Fruit fly (Drosophila melanogaster) whole organism, prepupa: ENCODE measurements around the gene wapl.
A peak's percentile ranks its signal among the peaks of the same experiment; 100 is the strongest.

Source experiments
- CG10631 ChIP-seq: fragments of 200-800 bp; sonication (Bioruptor generic); optimal IDR thresholded peaks from 2 replicates; lab custom pipeline; 2016; ENCODE audit warnings: missing biosample characterization, missing genetic modification characterization
- CG10669 ChIP-seq: fragments of 200-800 bp; sonication (Bioruptor generic); optimal IDR thresholded peaks from 3 replicates; lab custom pipeline; 2018; ENCODE audit warnings: missing biosample characterization, mild to moderate bottlenecking, missing genetic modification characterization, moderate library complexity
- CG11294 ChIP-seq: fragments of 200-800 bp; sonication (Bioruptor generic); IDR thresholded peaks from 2 replicates; pipeline ENCODE4 v1.3.6; 2022; ENCODE audit warnings: missing biosample characterization, missing genetic modification characterization
- CG11762 ChIP-seq: fragments of 200-800 bp; sonication (Bioruptor generic); optimal IDR thresholded peaks from 3 replicates; lab custom pipeline; 2016; ENCODE audit warnings: missing biosample characterization, missing genetic modification characterization; ENCODE audit not compliant: insufficient read depth
- CG15336 ChIP-seq: fragments of 200-800 bp; sonication (Bioruptor generic); IDR thresholded peaks from 2 replicates; pipeline ENCODE4 v1.3.6; 2022; ENCODE audit warnings: missing biosample characterization, missing genetic modification characterization
- CG1621 ChIP-seq: fragments of 200-800 bp; sonication (Bioruptor generic); optimal IDR thresholded peaks from 3 replicates; lab custom pipeline; 2018; ENCODE audit warnings: missing biosample characterization, mild to moderate bottlenecking, missing genetic modification characterization
- CG16779 ChIP-seq: fragments of 200-800 bp; sonication (Bioruptor generic); optimal IDR thresholded peaks from 3 replicates; lab custom pipeline; 2017; ENCODE audit warnings: missing biosample characterization, mild to moderate bottlenecking, missing genetic modification characterization
- CG3032 ChIP-seq: fragments of 200-800 bp; optimal IDR thresholded peaks from 2 replicates; lab custom pipeline; 2019; ENCODE audit warnings: missing biosample characterization, mild to moderate bottlenecking, missing genetic modification characterization, moderate library complexity
- CG34406 ChIP-seq: fragments of 200-800 bp; sonication (Bioruptor generic); optimal IDR thresholded peaks from 3 replicates; lab custom pipeline; 2016; ENCODE audit warnings: missing biosample characterization, missing genetic modification characterization
- CG4318 ChIP-seq: fragments of 200-800 bp; sonication (Bioruptor generic); optimal IDR thresholded peaks from 3 replicates; lab custom pipeline; 2017; ENCODE audit warnings: missing biosample characterization, mild to moderate bottlenecking, missing genetic modification characterization
- CG6792 ChIP-seq: fragments of 200-800 bp; sonication (Bioruptor generic); optimal IDR thresholded peaks from 3 replicates; lab custom pipeline; 2016; ENCODE audit warnings: missing biosample characterization, missing genetic modification characterization
- CG6808 ChIP-seq: fragments of 200-800 bp; sonication (Bioruptor generic); optimal IDR thresholded peaks from 3 replicates; lab custom pipeline; 2017; ENCODE audit warnings: missing biosample characterization, missing genetic modification characterization, mild to moderate bottlenecking, moderate library complexity, missing genetic modification reagents
- CG6854 ChIP-seq: fragments of 200-800 bp; sonication (Bioruptor generic); optimal IDR thresholded peaks from 2 replicates; lab custom pipeline; 2017; ENCODE audit warnings: missing biosample characterization, mild to moderate bottlenecking, missing genetic modification characterization
- CG7368 ChIP-seq: fragments of 200-800 bp; sonication (Bioruptor generic); optimal IDR thresholded peaks from 3 replicates; lab custom pipeline; 2016; ENCODE audit warnings: missing biosample characterization, missing genetic modification characterization
- CG8319 ChIP-seq: fragments of 200-800 bp; sonication (Bioruptor generic); optimal IDR thresholded peaks from 3 replicates; lab custom pipeline; 2016; ENCODE audit warnings: missing biosample characterization, missing genetic modification characterization
- CG9139 ChIP-seq: fragments of 200-800 bp; sonication (Bioruptor generic); optimal IDR thresholded peaks from 3 replicates; lab custom pipeline; 2017; ENCODE audit warnings: missing biosample characterization, mild to moderate bottlenecking, missing genetic modification characterization
- Eip75B ChIP-seq: fragments of 200-800 bp; sonication (Bioruptor generic); optimal IDR thresholded peaks from 3 replicates; lab custom pipeline; 2016; ENCODE audit warnings: missing biosample characterization, missing genetic modification characterization
- Eip93F ChIP-seq: fragments of 200-800 bp; sonication (Bioruptor generic); optimal IDR thresholded peaks from 2 replicates; lab custom pipeline; 2016; ENCODE audit warnings: missing biosample characterization, mild to moderate bottlenecking, missing genetic modification characterization
- Ets21C ChIP-seq: fragments of 200-800 bp; sonication (Bioruptor generic); optimal IDR thresholded peaks from 3 replicates; lab custom pipeline; 2016; ENCODE audit warnings: missing biosample characterization, missing genetic modification characterization
- Ets96B ChIP-seq: fragments of 200-800 bp; optimal IDR thresholded peaks from 2 replicates; lab custom pipeline; 2019; ENCODE audit warnings: missing biosample characterization, mild to moderate bottlenecking, missing genetic modification characterization, moderate library complexity
- Gug ChIP-seq: fragments of 200-800 bp; sonication (Bioruptor generic); IDR thresholded peaks from 2 replicates; pipeline ENCODE4 v1.3.6; 2022; ENCODE audit warnings: missing biosample characterization, missing genetic modification characterization
- Hr38 ChIP-seq: sonication (Bioruptor generic); optimal IDR thresholded peaks from 2 replicates; lab custom pipeline; 2016; ENCODE audit warnings: missing biosample characterization, missing genetic modification characterization
- Hr39 ChIP-seq: fragments of 200-800 bp; sonication (Bioruptor generic); optimal IDR thresholded peaks from 2 replicates; lab custom pipeline; 2016; ENCODE audit warnings: missing biosample characterization, missing genetic modification characterization
- Hr4 ChIP-seq: fragments of 200-800 bp; sonication (Bioruptor generic); optimal IDR thresholded peaks from 3 replicates; lab custom pipeline; 2016; ENCODE audit warnings: missing biosample characterization, missing genetic modification characterization
- Lpt ChIP-seq: fragments of 200-800 bp; sonication (Bioruptor generic); optimal IDR thresholded peaks from 3 replicates; lab custom pipeline; 2016; ENCODE audit warnings: missing biosample characterization, missing genetic modification characterization
- Sox15 ChIP-seq: fragments of 200-800 bp; sonication (Bioruptor generic); optimal IDR thresholded peaks from 3 replicates; lab custom pipeline; 2016; ENCODE audit warnings: missing biosample characterization, missing genetic modification characterization
- achi ChIP-seq: fragments of 200-800 bp; sonication (Bioruptor generic); optimal IDR thresholded peaks from 3 replicates; lab custom pipeline; 2016; ENCODE audit warnings: missing biosample characterization, missing genetic modification characterization
- acj6 ChIP-seq: fragments of 200-800 bp; sonication (Bioruptor generic); optimal IDR thresholded peaks from 3 replicates; lab custom pipeline; 2016; ENCODE audit warnings: missing biosample characterization, missing genetic modification characterization
- cyc ChIP-seq: fragments of 200-800 bp; sonication (Bioruptor generic); optimal IDR thresholded peaks from 3 replicates; lab custom pipeline; 2016; ENCODE audit warnings: missing biosample characterization, missing genetic modification characterization
- dac ChIP-seq: fragments of 200-800 bp; sonication (Bioruptor generic); optimal IDR thresholded peaks from 2 replicates; lab custom pipeline; 2017; ENCODE audit warnings: missing biosample characterization, mild to moderate bottlenecking, missing genetic modification characterization
- dsx ChIP-seq: fragments of 200-800 bp; optimal IDR thresholded peaks from 3 replicates; lab custom pipeline; 2019; ENCODE audit warnings: missing biosample characterization, mild to moderate bottlenecking, missing genetic modification characterization, moderate library complexity; ENCODE audit not compliant: poor library complexity, severe bottlenecking
- esn ChIP-seq: fragments of 200-800 bp; sonication (Bioruptor generic); optimal IDR thresholded peaks from 2 replicates; lab custom pipeline; 2016; ENCODE audit warnings: missing biosample characterization, mild to moderate bottlenecking, missing genetic modification characterization, moderate library complexity
- fd59A ChIP-seq: fragments of 200-800 bp; sonication (Bioruptor generic); optimal IDR thresholded peaks from 2 replicates; lab custom pipeline; 2017; ENCODE audit warnings: missing biosample characterization, mild to moderate bottlenecking, missing genetic modification characterization, missing genetic modification reagents
- fd85E ChIP-seq: fragments of 200-800 bp; sonication (Bioruptor generic); optimal IDR thresholded peaks from 3 replicates; lab custom pipeline; 2016; ENCODE audit warnings: missing biosample characterization, missing genetic modification characterization
- fkh ChIP-seq: fragments of 200-800 bp; sonication (Bioruptor generic); optimal IDR thresholded peaks from 3 replicates; lab custom pipeline; 2017; ENCODE audit warnings: missing biosample characterization, mild to moderate bottlenecking, missing genetic modification characterization, moderate library complexity
- lz ChIP-seq: fragments of 200-800 bp; sonication (Bioruptor generic); optimal IDR thresholded peaks from 3 replicates; lab custom pipeline; 2016; ENCODE audit warnings: missing biosample characterization, missing genetic modification characterization
- net ChIP-seq: fragments of 200-800 bp; sonication (Bioruptor generic); optimal IDR thresholded peaks from 3 replicates; lab custom pipeline; 2016; ENCODE audit warnings: missing biosample characterization, missing genetic modification characterization
- salr ChIP-seq, 2 experiments: fragments of 200-800 bp; sonication (Bioruptor generic); optimal IDR thresholded peaks; 3 replicates each; lab custom pipeline; 2016 to 2018; ENCODE audit warnings: missing biosample characterization in 2 of 2, missing genetic modification characterization in 2 of 2, mild to moderate bottlenecking in 1 of 2
- ss ChIP-seq, 2 experiments: fragments of 200-800 bp; sonication (Bioruptor generic); optimal IDR thresholded peaks; 2 replicates in 1 of 2; 3 replicates in 1 of 2; lab custom pipeline; 2017 to 2018; ENCODE audit warnings: mild to moderate bottlenecking in 2 of 2, missing biosample characterization in 2 of 2, missing genetic modification characterization in 2 of 2, moderate library complexity in 1 of 2
- svp ChIP-seq: fragments of 200-800 bp; sonication (Bioruptor generic); peaks from one replicate; lab custom pipeline; 2016; ENCODE audit warnings: missing biosample characterization, missing genetic modification characterization
- topi ChIP-seq: fragments of 200-800 bp; sonication (Bioruptor generic); optimal IDR thresholded peaks from 3 replicates; lab custom pipeline; 2016; ENCODE audit warnings: missing biosample characterization, missing genetic modification characterization
- vri ChIP-seq: fragments of 200-800 bp; sonication (Bioruptor generic); optimal IDR thresholded peaks from 3 replicates; lab custom pipeline; 2016; ENCODE audit warnings: missing biosample characterization, mild to moderate bottlenecking, missing genetic modification characterization

Gene wapl

DNA sequence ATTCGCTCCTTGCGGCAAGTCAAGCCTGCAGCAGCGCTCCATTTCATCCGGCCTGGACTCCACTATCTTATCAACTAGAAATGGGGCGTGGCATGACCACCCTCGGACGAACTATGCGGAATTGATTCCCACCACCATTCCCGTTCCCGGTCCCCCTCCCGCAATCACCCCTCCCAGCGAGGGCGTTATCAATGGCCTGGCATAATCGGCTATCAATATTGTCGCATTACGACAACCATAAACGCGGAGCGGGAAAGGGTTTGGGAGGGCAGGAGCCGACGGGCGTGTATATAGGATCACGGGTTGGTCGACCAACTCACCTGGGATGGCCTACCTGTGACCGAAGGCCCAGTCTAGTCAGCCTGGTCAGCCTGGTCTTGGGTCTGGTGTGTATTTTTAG is 34.4 kb upstream of the wapl start:
- TF ChIP-seq vri (GFP tag; lab: Kevin White, UChicago) = peak; percentile 82
- no peak for TF ChIP-seq cyc (GFP tag; lab: Kevin White, UChicago)
- TF ChIP-seq CG6854 (GFP tag; lab: Kevin White, UChicago) = no peak
- peak; percentile 58 for TF ChIP-seq svp (GFP tag; lab: Kevin White, UChicago)
- TF ChIP-seq esn = no peak

DNA sequence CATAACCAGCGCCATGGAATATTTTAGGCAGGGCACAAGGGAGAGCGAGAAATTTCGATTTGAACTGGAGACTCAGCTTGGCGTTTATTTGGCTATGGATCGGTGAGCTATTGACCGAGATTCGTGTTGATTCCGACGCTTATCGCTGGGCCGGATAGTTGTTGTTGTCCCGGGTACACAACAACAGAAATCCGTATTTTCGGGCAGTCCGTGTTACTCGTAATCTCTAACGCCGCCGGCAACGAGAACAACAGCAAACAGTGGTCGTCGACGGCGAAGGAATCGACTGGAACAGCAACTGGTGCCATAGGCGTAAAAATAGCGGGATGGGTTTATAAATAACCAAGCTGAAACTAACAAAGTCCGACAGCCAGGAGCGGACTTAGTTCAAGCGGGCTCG is 33.1 kb upstream of the wapl start:
- TF ChIP-seq svp (GFP tag; lab: Kevin White, UChicago) (peak; percentile 81), fkh (peak; percentile 49), CG6792 (GFP tag; lab: Kevin White, UChicago) (no peak), salr (GFP tag; optimal IDR thresholded peaks at IDR 0.05; lab: Kevin White, UChicago) (no peak)
- TF ChIP-seq, all 60 proteins: peak for 2

DNA sequence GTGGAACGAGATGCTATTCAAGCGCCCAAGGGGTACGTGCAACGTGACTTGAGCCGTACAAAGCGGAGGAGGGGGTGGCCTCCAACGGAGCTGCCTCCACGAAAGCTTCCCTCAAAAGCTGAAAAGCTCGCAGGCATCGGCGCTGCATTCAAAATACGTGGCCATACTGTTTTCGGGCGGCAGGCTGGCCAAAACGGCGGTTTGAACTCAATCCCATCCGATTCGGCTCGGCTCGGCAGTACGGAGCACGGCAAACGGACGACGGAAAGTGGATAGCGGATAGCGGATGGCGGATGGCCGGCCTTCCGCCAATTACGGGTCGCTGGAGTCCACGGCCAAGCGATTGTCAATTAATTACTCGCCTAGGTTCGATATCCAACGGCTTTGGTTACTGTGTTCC is 30.1 kb upstream of the wapl start, which contains the start of gene Mct1:
Mct1 (plus strand) TSS at position 301 of the 400 bp plus-strand sequence.
- TF ChIP-seq CG34406 (no peak), vri (GFP tag; lab: Kevin White, UChicago) (no peak), acj6 (no peak), CG11294 (GFP tag; lab: Robert Waterston, UW) (no peak), CG10669 (GFP tag; lab: Kevin White, UChicago) (no peak), Sox15 (GFP tag; lab: Kevin White, UChicago) (no peak), esn (no peak), achi (no peak), CG1621 (tag; lab: Kevin White, UChicago) (no peak), Eip75B (GFP tag; lab: Kevin White, UChicago) (no peak), Ets96B (no peak), Hr4 (GFP tag; lab: Kevin White, UChicago) (no peak), Lpt (GFP tag; lab: Kevin White, UChicago) (no peak), Ets21C (GFP tag; lab: Kevin White, UChicago) (no peak), fkh (no peak), CG3032 (tag; lab: Kevin White, UChicago) (no peak), fd59A (no peak), CG7368 (GFP tag; lab: Kevin White, UChicago) (no peak)

DNA sequence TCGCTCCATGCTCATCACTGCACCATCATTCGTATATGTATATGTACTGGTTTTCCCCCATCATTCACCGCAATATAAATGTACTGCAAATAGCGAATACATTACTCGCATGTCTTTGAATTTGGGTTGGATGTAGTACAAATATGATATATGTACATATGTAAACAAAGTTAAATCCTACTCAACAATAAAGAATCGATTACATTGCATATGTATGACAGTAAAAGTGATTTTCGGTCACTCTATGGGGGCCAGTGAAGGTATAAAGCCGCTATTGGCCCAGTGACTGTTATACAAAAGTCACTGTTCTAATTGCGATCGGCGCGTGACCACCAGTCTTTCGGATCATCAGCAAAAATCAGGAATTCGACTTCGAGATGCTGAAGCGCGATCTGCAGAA is 28.7 kb upstream of the wapl start, which contains the start of gene CG3457:
CG3457 (plus strand) TSS at position 301 of the 400 bp plus-strand sequence.
- TF ChIP-seq Lpt (GFP tag; lab: Kevin White, UChicago) = no peak
- TF ChIP-seq ss (GFP tag; optimal IDR thresholded peaks at IDR 0.05; lab: Kevin White, UChicago) = no peak
- no peak for TF ChIP-seq CG8319 (GFP tag; lab: Kevin White, UChicago)
- no peak for TF ChIP-seq CG9139
- no peak for TF ChIP-seq Sox15 (GFP tag; lab: Kevin White, UChicago)
- TF ChIP-seq net = no peak
- no peak for TF ChIP-seq CG15336 (GFP tag; lab: Robert Waterston, UW)
- TF ChIP-seq CG4318 (GFP tag; lab: Kevin White, UChicago) = no peak
- TF ChIP-seq CG6808 = no peak
- no peak for TF ChIP-seq salr (GFP tag; optimal IDR thresholded peaks at IDR 0.05; lab: Kevin White, UChicago)
- no peak for TF ChIP-seq Gug (GFP tag; lab: Robert Waterston, UW)
- no peak for TF ChIP-seq CG11294 (GFP tag; lab: Robert Waterston, UW)
- TF ChIP-seq fd85E (GFP tag; lab: Kevin White, UChicago) = no peak
- TF ChIP-seq fkh = no peak

DNA sequence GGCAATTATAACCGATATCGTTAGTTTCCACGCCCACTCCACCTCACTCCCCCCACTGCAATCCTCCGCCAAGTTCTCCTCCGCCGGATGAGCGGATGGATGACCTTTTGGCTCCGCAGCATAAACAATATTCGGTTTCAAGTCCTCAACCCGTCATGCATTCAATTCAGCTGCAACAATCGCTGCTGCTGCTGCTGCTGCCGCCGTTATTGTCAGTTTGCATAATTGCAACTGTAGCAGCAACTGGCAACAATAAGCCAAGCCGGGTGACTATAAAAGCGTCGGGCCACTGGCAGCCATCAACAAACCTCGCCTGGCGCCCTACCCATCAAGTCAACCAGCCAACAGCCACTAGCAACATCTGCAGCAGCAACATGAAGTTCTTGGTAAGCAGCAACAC is 27.8 kb upstream of the wapl start, which contains the start of gene CG17777:
CG17777 (plus strand) TSS at position 301 of the 400 bp plus-strand sequence.
- no peak for TF ChIP-seq salr (GFP tag; optimal IDR thresholded peaks at IDR 0.05; lab: Kevin White, UChicago)
- TF ChIP-seq Hr38 = no peak
- no peak for TF ChIP-seq Hr39 (GFP tag; lab: Kevin White, UChicago)
- TF ChIP-seq CG6854 (GFP tag; lab: Kevin White, UChicago) = no peak
- TF ChIP-seq net = no peak
- TF ChIP-seq dac (GFP tag; lab: Kevin White, UChicago) = no peak
- TF ChIP-seq CG15336 (GFP tag; lab: Robert Waterston, UW) = no peak
- no peak for TF ChIP-seq CG11762 (GFP tag; lab: Kevin White, UChicago)
- no peak for TF ChIP-seq CG11294 (GFP tag; lab: Robert Waterston, UW)
- no peak for TF ChIP-seq Eip75B (GFP tag; lab: Kevin White, UChicago)
- TF ChIP-seq topi (GFP tag; lab: Kevin White, UChicago) = no peak
- TF ChIP-seq CG10631 = no peak
- no peak for TF ChIP-seq CG9139
- TF ChIP-seq Eip93F (GFP tag; lab: Kevin White, UChicago) = no peak
- no peak for TF ChIP-seq vri (GFP tag; lab: Kevin White, UChicago)
- no peak for TF ChIP-seq CG16779
- no peak for TF ChIP-seq Gug (GFP tag; lab: Robert Waterston, UW)
- no peak for TF ChIP-seq CG6792 (GFP tag; lab: Kevin White, UChicago)
- no peak for TF ChIP-seq dsx (GFP tag; lab: Kevin White, UChicago)
- TF ChIP-seq lz = no peak
